Fruit fly (Drosophila melanogaster) whole organism, adult: Measurements from ENCODE around the gene CG42762.

Source experiments
- CG11617 ChIP-seq: fragments of 200-800 bp; sonication (Bioruptor generic); optimal IDR thresholded peaks from 2 replicates; lab custom pipeline; 2017; ENCODE audit warnings: mild to moderate bottlenecking, missing biosample characterization, missing genetic modification reagents, missing genetic modification characterization
- CG12768 ChIP-seq: fragments of 200-800 bp; sonication (Bioruptor generic); optimal IDR thresholded peaks from 2 replicates; lab custom pipeline; 2017; ENCODE audit warnings: missing biosample characterization, missing genetic modification characterization, mild to moderate bottlenecking, moderate library complexity, missing genetic modification reagents
- CG14711 ChIP-seq: fragments of 200-800 bp; sonication (Bioruptor generic); optimal IDR thresholded peaks from 2 replicates; lab custom pipeline; 2018; ENCODE audit warnings: missing biosample characterization, mild to moderate bottlenecking, missing genetic modification characterization, moderate library complexity
- CG1620 ChIP-seq: fragments of 200-800 bp; sonication (Bioruptor generic); optimal IDR thresholded peaks from 2 replicates; lab custom pipeline; 2016; ENCODE audit warnings: missing biosample characterization, missing genetic modification characterization
- CG33017 ChIP-seq: fragments of 200-800 bp; sonication (Bioruptor generic); optimal IDR thresholded peaks from 2 replicates; lab custom pipeline; 2018; ENCODE audit warnings: missing biosample characterization, mild to moderate bottlenecking, missing genetic modification characterization, moderate library complexity
- CG5204 ChIP-seq: fragments of 200-800 bp; sonication (Bioruptor generic); optimal IDR thresholded peaks from 2 replicates; lab custom pipeline; 2016; ENCODE audit warnings: missing biosample characterization, missing genetic modification characterization
- CG7045 ChIP-seq: fragments of 200-800 bp; sonication (Bioruptor generic); optimal IDR thresholded peaks from 2 replicates; lab custom pipeline; 2017; ENCODE audit warnings: missing biosample characterization, mild to moderate bottlenecking, missing genetic modification characterization
- CG7101 ChIP-seq: fragments of 200-800 bp; sonication (Bioruptor generic); optimal IDR thresholded peaks from 2 replicates; lab custom pipeline; 2018; ENCODE audit warnings: missing biosample characterization, mild to moderate bottlenecking, missing genetic modification characterization, moderate library complexity
- Clk ChIP-seq: fragments of 200-800 bp; sonication (Bioruptor generic); optimal IDR thresholded peaks from 2 replicates; lab custom pipeline; 2017; ENCODE audit warnings: missing biosample characterization, missing genetic modification characterization
- Crg-1 ChIP-seq: fragments of 200-800 bp; sonication (Bioruptor generic); optimal IDR thresholded peaks from 2 replicates; lab custom pipeline; 2016; ENCODE audit warnings: missing biosample characterization, missing genetic modification characterization
- Hr96 ChIP-seq: fragments of 200-800 bp; sonication (Bioruptor generic); optimal IDR thresholded peaks from 2 replicates; lab custom pipeline; 2016; ENCODE audit warnings: missing biosample characterization, missing genetic modification characterization
- Mnt ChIP-seq: fragments of 200-800 bp; sonication (Bioruptor generic); optimal IDR thresholded peaks from 2 replicates; lab custom pipeline; 2016; ENCODE audit warnings: missing biosample characterization, mild to moderate bottlenecking, missing genetic modification characterization
- bab1 ChIP-seq: fragments of 200-800 bp; sonication (Bioruptor generic); optimal IDR thresholded peaks from 3 replicates; lab custom pipeline; 2019; ENCODE audit warnings: missing biosample characterization, mild to moderate bottlenecking, missing genetic modification characterization, moderate library complexity
- cic ChIP-seq: fragments of 200-800 bp; sonication (Bioruptor generic); optimal IDR thresholded peaks from 2 replicates; lab custom pipeline; 2017; ENCODE audit warnings: missing biosample characterization, mild to moderate bottlenecking, missing genetic modification characterization, moderate library complexity
- cnc ChIP-seq, 2 experiments: fragments of >200 bp; optimal IDR thresholded peaks; 2 replicates each; lab custom pipeline; 2017
- kay ChIP-seq: fragments of 200-800 bp; sonication (Bioruptor generic); peaks from one replicate; lab custom pipeline; 2016; ENCODE audit warnings: missing biosample characterization, missing genetic modification characterization, borderline replicate concordance
- ovo ChIP-seq: fragments of 200-800 bp; sonication (Bioruptor generic); optimal IDR thresholded peaks from 2 replicates; lab custom pipeline; 2016; ENCODE audit warnings: missing biosample characterization, missing genetic modification characterization
- pad ChIP-seq: fragments of 200-800 bp; sonication (Bioruptor generic); optimal IDR thresholded peaks from 3 replicates; lab custom pipeline; 2017; ENCODE audit warnings: missing biosample characterization, missing genetic modification characterization, mild to moderate bottlenecking, moderate library complexity, missing genetic modification reagents
- tj ChIP-seq: fragments of 200-800 bp; sonication (Bioruptor generic); optimal IDR thresholded peaks from 3 replicates; lab custom pipeline; 2017; ENCODE audit warnings: missing biosample characterization, mild to moderate bottlenecking, missing genetic modification characterization, moderate library complexity
- toe ChIP-seq: fragments of 200-800 bp; sonication (Bioruptor generic); optimal IDR thresholded peaks from 2 replicates; lab custom pipeline; 2016; ENCODE audit warnings: missing biosample characterization, missing genetic modification characterization

CG42762 gene

DNA sequence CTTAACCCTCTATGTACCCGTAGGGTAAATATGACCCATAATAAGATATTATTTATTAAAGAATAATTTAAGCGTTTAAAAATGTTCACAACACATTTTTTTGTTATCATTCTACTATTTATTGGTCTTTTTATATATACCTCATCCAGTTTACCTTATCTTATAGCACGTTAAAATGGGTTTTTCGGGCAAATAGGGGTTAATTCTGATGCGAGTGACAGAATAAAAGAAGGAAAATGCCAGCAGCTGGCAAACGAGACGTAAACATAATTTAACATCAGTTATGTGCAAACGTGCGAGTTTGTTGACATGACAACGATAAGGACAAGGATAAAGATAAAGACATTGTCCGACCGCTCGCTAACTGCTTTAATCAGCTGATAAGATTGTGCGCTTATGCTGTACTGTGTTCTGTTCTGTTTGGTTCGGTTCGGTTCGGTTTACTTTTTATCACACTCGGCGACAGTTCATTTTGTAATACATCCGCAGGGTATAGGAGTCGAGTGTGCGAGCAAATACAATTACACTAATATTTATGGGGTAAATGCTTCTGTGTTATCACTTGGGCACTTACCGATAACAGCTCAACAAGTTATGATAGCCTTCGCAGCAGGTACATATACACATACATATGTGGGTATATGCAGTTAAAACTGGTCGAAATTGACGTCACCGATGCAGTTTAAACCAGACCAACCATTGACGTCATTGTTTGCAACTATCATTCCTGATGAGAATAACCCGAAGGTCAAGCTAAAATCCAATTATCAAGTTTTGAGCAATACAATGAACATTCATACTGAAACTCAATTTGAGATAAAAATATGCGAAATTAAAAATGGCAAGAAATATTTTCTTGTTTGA lies 43.1 kb downstream of the CG42762 start:
- TF ChIP-seq Crg-1 (GFP tag; lab: Kevin White, UChicago) (no peak), CG5204 (no peak), CG12768 (peak; percentile 47), Mnt (GFP tag; lab: Kevin White, UChicago) (peak; percentile 26), bab1 (no peak), CG33017 (tag; lab: Kevin White, UChicago) (no peak), cic (GFP tag; lab: Kevin White, UChicago) (peak; percentile 87), CG14711 (no peak), Hr96 (GFP tag; lab: Kevin White, UChicago) (no peak), pad (GFP tag; lab: Kevin White, UChicago) (no peak), tj (no peak), CG7045 (GFP tag; lab: Kevin White, UChicago) (no peak), CG1620 (GFP tag; lab: Kevin White, UChicago) (no peak), Clk (GFP tag; lab: Kevin White, UChicago) (no peak), kay (GFP tag; lab: Kevin White, UChicago) (peak; percentile 78), cnc (optimal IDR thresholded peaks at IDR 0.05; lab: Kevin White, UChicago) (no peak), ovo (GFP tag; lab: Kevin White, UChicago) (peak; percentile 10), toe (GFP tag; lab: Kevin White, UChicago) (no peak), CG11617 (GFP tag; lab: Kevin White, UChicago) (no peak), CG7101 (tag; lab: Kevin White, UChicago) (peak; percentile 40)

DNA sequence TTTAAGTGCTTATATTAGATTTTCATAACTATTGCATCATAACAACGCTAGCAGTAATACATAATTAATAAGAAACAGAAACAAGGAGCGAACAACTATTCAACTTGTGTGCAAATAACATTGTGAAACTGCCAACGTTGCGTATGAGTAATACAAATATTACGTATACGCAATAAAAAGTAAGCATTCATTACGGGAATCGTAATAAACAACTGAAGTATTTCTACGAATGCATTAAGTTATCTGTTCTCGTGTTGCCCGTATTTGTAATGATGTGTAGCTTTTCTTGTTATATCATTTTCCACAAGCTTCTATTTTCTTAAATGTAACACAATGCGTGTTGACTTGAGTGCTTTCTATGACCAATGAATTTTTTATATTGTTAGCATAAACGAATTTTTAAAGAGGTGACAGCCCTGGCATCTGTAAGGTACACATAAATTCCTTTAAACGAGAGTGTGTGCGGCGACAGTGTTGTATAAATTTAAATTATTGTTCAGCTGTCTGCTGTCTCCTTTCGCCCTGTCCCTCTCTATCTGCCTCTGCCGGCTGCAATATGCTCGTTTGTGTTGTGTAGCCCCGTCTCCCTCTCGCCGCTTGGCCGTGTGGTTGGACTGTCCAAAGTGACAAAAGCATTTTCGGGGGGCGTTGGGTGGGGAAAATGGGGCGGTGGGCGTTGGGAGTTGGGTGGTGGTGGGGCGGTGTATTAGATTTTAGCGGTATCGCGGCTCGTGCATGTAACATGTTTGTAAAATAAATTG lies 44.1 kb downstream of the CG42762 start:
- TF ChIP-seq CG7045 (GFP tag; lab: Kevin White, UChicago) = no peak
- TF ChIP-seq tj = no peak
- no peak for TF ChIP-seq Hr96 (GFP tag; lab: Kevin White, UChicago)
- no peak for TF ChIP-seq CG11617 (GFP tag; lab: Kevin White, UChicago)
- TF ChIP-seq CG5204 = no peak
- peak in 1 of 2 experiments; percentile 20 for TF ChIP-seq cnc (optimal IDR thresholded peaks at IDR 0.05; lab: Kevin White, UChicago)
- TF ChIP-seq kay (GFP tag; lab: Kevin White, UChicago) = peak; percentile 71
- peak; percentile 83 for TF ChIP-seq CG12768
- TF ChIP-seq CG14711 = peak; percentile 19
- TF ChIP-seq bab1 = no peak
- TF ChIP-seq Clk (GFP tag; lab: Kevin White, UChicago) = no peak
- no peak for TF ChIP-seq toe (GFP tag; lab: Kevin White, UChicago)
- TF ChIP-seq Crg-1 (GFP tag; lab: Kevin White, UChicago) = no peak
- no peak for TF ChIP-seq ovo (GFP tag; lab: Kevin White, UChicago)
- no peak for TF ChIP-seq cic (GFP tag; lab: Kevin White, UChicago)
- no peak for TF ChIP-seq CG1620 (GFP tag; lab: Kevin White, UChicago)
- TF ChIP-seq pad (GFP tag; lab: Kevin White, UChicago) = no peak
- no peak for TF ChIP-seq CG7101 (tag; lab: Kevin White, UChicago)
- TF ChIP-seq CG33017 (tag; lab: Kevin White, UChicago) = no peak
- no peak for TF ChIP-seq Mnt (GFP tag; lab: Kevin White, UChicago)

DNA sequence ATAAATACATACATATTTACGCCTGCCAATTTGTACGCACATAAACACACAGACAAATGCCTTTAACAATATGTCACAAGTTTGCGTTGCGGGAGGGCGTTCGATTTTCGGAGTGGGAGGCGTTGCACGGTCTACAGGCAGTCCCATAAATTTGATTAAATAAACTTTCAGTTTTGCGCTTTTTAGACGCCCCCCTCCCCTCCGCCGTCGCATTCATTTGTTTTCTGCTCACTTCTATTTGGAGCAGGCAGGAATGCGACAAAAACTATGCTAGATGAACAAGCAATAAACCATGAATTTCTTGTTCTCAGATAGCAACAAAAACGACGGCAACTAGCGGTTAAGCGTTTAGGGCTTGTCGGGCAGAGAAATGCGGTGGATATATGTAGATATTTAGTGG lies 44.8 kb downstream of the CG42762 start:
- TF ChIP-seq CG5204 (peak; percentile 15), Clk (GFP tag; lab: Kevin White, UChicago) (no peak)

DNA sequence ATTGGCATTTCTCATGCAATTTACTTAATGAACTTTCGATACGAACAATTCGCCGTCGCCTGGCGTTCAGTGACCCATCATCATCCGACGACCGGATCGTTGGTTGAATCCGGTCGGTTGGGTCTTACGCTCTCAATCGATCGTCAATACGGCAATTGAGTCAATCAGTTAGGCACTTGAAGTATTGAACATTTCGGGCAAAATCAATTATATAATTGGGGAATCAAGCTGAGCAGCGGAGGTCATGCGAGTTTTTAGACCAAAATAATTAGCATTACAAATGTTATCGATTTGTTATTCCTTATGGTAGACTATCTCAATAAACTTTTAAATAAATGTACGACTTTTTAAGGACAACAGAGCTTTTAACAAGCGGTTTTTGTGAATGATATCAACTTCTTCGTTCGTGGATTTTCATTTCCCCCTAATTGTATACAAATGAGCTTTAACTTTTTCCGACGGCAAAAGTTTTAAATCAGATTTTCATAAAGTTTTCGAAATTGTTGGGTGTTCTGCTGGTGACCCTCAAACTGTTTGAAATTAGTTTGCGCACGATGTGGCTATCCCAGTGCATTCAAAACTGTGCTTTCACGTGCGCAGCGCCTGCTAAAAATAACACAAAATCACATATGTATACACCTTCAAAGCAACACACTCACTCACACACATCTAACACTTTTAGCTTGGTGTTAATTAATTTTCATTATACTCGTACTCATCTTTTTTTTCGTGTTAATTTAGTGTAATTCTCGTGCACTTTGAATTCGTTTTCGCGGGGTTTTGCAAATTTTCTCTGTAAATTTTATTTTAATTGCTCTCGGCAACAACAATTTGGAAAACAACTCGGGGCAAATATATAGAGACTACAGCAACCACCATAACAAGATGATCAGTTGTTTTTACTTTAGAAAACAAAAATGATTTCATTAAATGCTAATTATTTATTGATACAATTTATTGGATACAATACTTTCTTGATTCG lies 45.6 kb downstream of the CG42762 start:
- TF ChIP-seq tj = peak; percentile 33
- no peak for TF ChIP-seq bab1
- TF ChIP-seq CG12768 = no peak
- TF ChIP-seq Hr96 (GFP tag; lab: Kevin White, UChicago) = no peak
- TF ChIP-seq Mnt (GFP tag; lab: Kevin White, UChicago) = peak; percentile 52
- TF ChIP-seq cic (GFP tag; lab: Kevin White, UChicago) = peak; percentile 0
- no peak for TF ChIP-seq toe (GFP tag; lab: Kevin White, UChicago)
- TF ChIP-seq kay (GFP tag; lab: Kevin White, UChicago) = peak; percentile 93
- no peak for TF ChIP-seq ovo (GFP tag; lab: Kevin White, UChicago)

DNA sequence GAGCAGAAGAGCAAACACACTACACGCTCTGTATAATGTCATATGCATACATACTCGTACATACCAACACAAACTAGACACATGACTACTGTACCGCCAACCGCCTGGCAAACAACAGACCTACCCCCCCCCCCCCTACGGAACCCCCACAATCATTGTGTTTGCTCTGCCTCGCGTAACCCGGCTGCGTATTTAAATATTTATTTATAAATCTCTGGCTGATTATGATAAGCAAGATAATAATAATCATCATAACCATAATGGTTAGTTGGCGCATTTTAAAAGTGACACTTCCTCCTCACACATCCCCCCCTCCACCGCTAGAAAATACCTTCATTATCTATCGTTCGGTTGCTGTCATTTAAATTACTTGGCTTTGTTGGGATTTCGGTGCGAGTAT lies 46.4 kb downstream of the CG42762 start:
- peak in 1 of 2 experiments; percentile 2 for TF ChIP-seq cnc (optimal IDR thresholded peaks at IDR 0.05; lab: Kevin White, UChicago)
- TF ChIP-seq CG7045 (GFP tag; lab: Kevin White, UChicago) = peak; percentile 80
- TF ChIP-seq Clk (GFP tag; lab: Kevin White, UChicago) = peak; percentile 45
- TF ChIP-seq bab1 = no peak
- TF ChIP-seq CG1620 (GFP tag; lab: Kevin White, UChicago) = peak; percentile 18
- peak; percentile 46 for TF ChIP-seq toe (GFP tag; lab: Kevin White, UChicago)
- TF ChIP-seq ovo (GFP tag; lab: Kevin White, UChicago) = no peak
- peak; percentile 46 for TF ChIP-seq Mnt (GFP tag; lab: Kevin White, UChicago)
- peak; percentile 65 for TF ChIP-seq CG11617 (GFP tag; lab: Kevin White, UChicago)
- TF ChIP-seq CG5204 = no peak
- TF ChIP-seq tj = peak; percentile 18
- peak; percentile 61 for TF ChIP-seq pad (GFP tag; lab: Kevin White, UChicago)
- peak; percentile 7 for TF ChIP-seq Hr96 (GFP tag; lab: Kevin White, UChicago)
- TF ChIP-seq cic (GFP tag; lab: Kevin White, UChicago) = peak; percentile 96
- no peak for TF ChIP-seq Crg-1 (GFP tag; lab: Kevin White, UChicago)
- TF ChIP-seq CG14711 = peak; percentile 48
- TF ChIP-seq kay (GFP tag; lab: Kevin White, UChicago) = no peak
- peak; percentile 63 for TF ChIP-seq CG7101 (tag; lab: Kevin White, UChicago)
- peak; percentile 86 for TF ChIP-seq CG12768
- TF ChIP-seq CG33017 (tag; lab: Kevin White, UChicago) = peak; percentile 71
